Fruit fly (Drosophila melanogaster) whole organism, adult: Measurements from ENCODE around the gene Unr.

Source experiments
- CG11617 ChIP-seq: fragments of 200-800 bp; sonication (Bioruptor generic); optimal IDR thresholded peaks from 2 replicates; lab custom pipeline; 2017; ENCODE audit warnings: mild to moderate bottlenecking, missing biosample characterization, missing genetic modification reagents, missing genetic modification characterization
- CG12768 ChIP-seq: fragments of 200-800 bp; sonication (Bioruptor generic); optimal IDR thresholded peaks from 2 replicates; lab custom pipeline; 2017; ENCODE audit warnings: missing biosample characterization, missing genetic modification characterization, mild to moderate bottlenecking, moderate library complexity, missing genetic modification reagents
- CG14711 ChIP-seq: fragments of 200-800 bp; sonication (Bioruptor generic); optimal IDR thresholded peaks from 2 replicates; lab custom pipeline; 2018; ENCODE audit warnings: missing biosample characterization, mild to moderate bottlenecking, missing genetic modification characterization, moderate library complexity
- CG1620 ChIP-seq: fragments of 200-800 bp; sonication (Bioruptor generic); optimal IDR thresholded peaks from 2 replicates; lab custom pipeline; 2016; ENCODE audit warnings: missing biosample characterization, missing genetic modification characterization
- CG33017 ChIP-seq: fragments of 200-800 bp; sonication (Bioruptor generic); optimal IDR thresholded peaks from 2 replicates; lab custom pipeline; 2018; ENCODE audit warnings: missing biosample characterization, mild to moderate bottlenecking, missing genetic modification characterization, moderate library complexity
- CG5204 ChIP-seq: fragments of 200-800 bp; sonication (Bioruptor generic); optimal IDR thresholded peaks from 2 replicates; lab custom pipeline; 2016; ENCODE audit warnings: missing biosample characterization, missing genetic modification characterization
- CG7045 ChIP-seq: fragments of 200-800 bp; sonication (Bioruptor generic); optimal IDR thresholded peaks from 2 replicates; lab custom pipeline; 2017; ENCODE audit warnings: missing biosample characterization, mild to moderate bottlenecking, missing genetic modification characterization
- CG7101 ChIP-seq: fragments of 200-800 bp; sonication (Bioruptor generic); optimal IDR thresholded peaks from 2 replicates; lab custom pipeline; 2018; ENCODE audit warnings: missing biosample characterization, mild to moderate bottlenecking, missing genetic modification characterization, moderate library complexity
- Clk ChIP-seq: fragments of 200-800 bp; sonication (Bioruptor generic); optimal IDR thresholded peaks from 2 replicates; lab custom pipeline; 2017; ENCODE audit warnings: missing biosample characterization, missing genetic modification characterization
- Crg-1 ChIP-seq: fragments of 200-800 bp; sonication (Bioruptor generic); optimal IDR thresholded peaks from 2 replicates; lab custom pipeline; 2016; ENCODE audit warnings: missing biosample characterization, missing genetic modification characterization
- Hr96 ChIP-seq: fragments of 200-800 bp; sonication (Bioruptor generic); optimal IDR thresholded peaks from 2 replicates; lab custom pipeline; 2016; ENCODE audit warnings: missing biosample characterization, missing genetic modification characterization
- Mnt ChIP-seq: fragments of 200-800 bp; sonication (Bioruptor generic); optimal IDR thresholded peaks from 2 replicates; lab custom pipeline; 2016; ENCODE audit warnings: missing biosample characterization, mild to moderate bottlenecking, missing genetic modification characterization
- bab1 ChIP-seq: fragments of 200-800 bp; sonication (Bioruptor generic); optimal IDR thresholded peaks from 3 replicates; lab custom pipeline; 2019; ENCODE audit warnings: missing biosample characterization, mild to moderate bottlenecking, missing genetic modification characterization, moderate library complexity
- cic ChIP-seq: fragments of 200-800 bp; sonication (Bioruptor generic); optimal IDR thresholded peaks from 2 replicates; lab custom pipeline; 2017; ENCODE audit warnings: missing biosample characterization, mild to moderate bottlenecking, missing genetic modification characterization, moderate library complexity
- cnc ChIP-seq, 2 experiments: fragments of >200 bp; optimal IDR thresholded peaks; 2 replicates each; lab custom pipeline; 2017
- kay ChIP-seq: fragments of 200-800 bp; sonication (Bioruptor generic); peaks from one replicate; lab custom pipeline; 2016; ENCODE audit warnings: missing biosample characterization, missing genetic modification characterization, borderline replicate concordance
- ovo ChIP-seq: fragments of 200-800 bp; sonication (Bioruptor generic); optimal IDR thresholded peaks from 2 replicates; lab custom pipeline; 2016; ENCODE audit warnings: missing biosample characterization, missing genetic modification characterization
- pad ChIP-seq: fragments of 200-800 bp; sonication (Bioruptor generic); optimal IDR thresholded peaks from 3 replicates; lab custom pipeline; 2017; ENCODE audit warnings: missing biosample characterization, missing genetic modification characterization, mild to moderate bottlenecking, moderate library complexity, missing genetic modification reagents
- tj ChIP-seq: fragments of 200-800 bp; sonication (Bioruptor generic); optimal IDR thresholded peaks from 3 replicates; lab custom pipeline; 2017; ENCODE audit warnings: missing biosample characterization, mild to moderate bottlenecking, missing genetic modification characterization, moderate library complexity
- toe ChIP-seq: fragments of 200-800 bp; sonication (Bioruptor generic); optimal IDR thresholded peaks from 2 replicates; lab custom pipeline; 2016; ENCODE audit warnings: missing biosample characterization, missing genetic modification characterization

Gene Unr

DNA sequence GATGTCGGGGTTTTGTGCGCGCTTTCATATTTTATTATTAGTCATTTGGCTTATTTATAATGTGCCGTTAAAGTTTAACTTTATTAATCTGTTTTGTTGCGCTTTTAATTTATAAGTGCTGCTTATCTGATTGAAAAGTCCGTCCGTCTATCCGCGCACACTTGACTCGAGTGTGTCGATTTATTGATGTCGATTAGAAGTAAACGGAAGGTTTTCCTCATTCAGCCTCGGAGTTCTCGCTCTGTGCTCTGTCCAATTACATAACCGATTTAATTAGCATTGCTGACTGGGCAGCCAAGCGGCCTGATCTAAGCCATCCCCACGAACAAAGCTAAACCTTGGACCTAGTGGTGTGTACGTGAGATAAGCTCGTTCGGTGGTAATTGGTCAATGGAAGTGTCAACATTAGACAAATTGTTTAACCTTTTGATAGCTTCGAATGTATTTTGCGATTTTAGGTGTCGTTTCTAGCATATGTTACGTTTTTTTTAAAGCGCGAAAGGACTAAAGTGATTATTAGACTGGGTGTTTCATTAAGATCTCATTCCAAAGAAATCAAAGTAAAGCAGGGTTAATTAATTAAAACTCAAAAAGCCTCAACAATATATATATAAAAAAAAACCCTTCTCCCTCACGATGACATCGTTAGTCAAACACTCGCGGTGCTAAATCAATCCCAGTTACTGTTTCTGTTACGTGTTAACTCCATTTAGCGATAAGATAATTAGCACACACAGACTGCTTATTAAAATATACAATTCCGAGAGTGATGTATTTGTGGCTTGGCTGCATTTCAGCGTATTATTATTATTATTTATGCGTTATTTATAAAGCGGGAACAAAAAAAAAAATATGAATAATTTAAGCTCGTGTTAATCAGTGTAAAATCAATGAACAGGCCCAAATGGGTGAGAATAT is 11.5 kb upstream of the Unr start:
- TF ChIP-seq cic (GFP tag; lab: Kevin White, UChicago): no peak
- no peak for TF ChIP-seq CG1620
- TF ChIP-seq pad (GFP tag; lab: Kevin White, UChicago): no peak
- TF ChIP-seq toe (GFP tag; lab: Kevin White, UChicago): peak; percentile 39
- TF ChIP-seq bab1 (GFP tag; lab: Kevin White, UChicago): no peak
- TF ChIP-seq tj (GFP tag; lab: Kevin White, UChicago): peak; percentile 37
- peak; percentile 70 for TF ChIP-seq kay (GFP tag; lab: Kevin White, UChicago)
- no peak for TF ChIP-seq Clk (GFP tag; lab: Kevin White, UChicago)
- peak; percentile 19 for TF ChIP-seq CG11617 (GFP tag; lab: Kevin White, UChicago)
- no peak for TF ChIP-seq Mnt (GFP tag; lab: Kevin White, UChicago)
- peak; percentile 67 for TF ChIP-seq CG12768 (GFP tag; lab: Kevin White, UChicago)
- no peak for TF ChIP-seq CG14711 (tag; lab: Kevin White, UChicago)
- peak; percentile 62 for TF ChIP-seq CG5204
- peak; percentile 12 for TF ChIP-seq Hr96 (GFP tag; lab: Kevin White, UChicago)
- no peak for TF ChIP-seq Crg-1 (GFP tag; lab: Kevin White, UChicago)
- TF ChIP-seq ovo (GFP tag; lab: Kevin White, UChicago): no peak
- TF ChIP-seq CG7101 (tag; lab: Kevin White, UChicago): peak; percentile 36
- peak; percentile 25 for TF ChIP-seq CG33017 (tag; lab: Kevin White, UChicago)
- peak; percentile 59 for TF ChIP-seq CG7045 (GFP tag; lab: Kevin White, UChicago)
- TF ChIP-seq cnc (optimal IDR thresholded peaks at IDR 0.05; lab: Kevin White, UChicago): no peak

DNA sequence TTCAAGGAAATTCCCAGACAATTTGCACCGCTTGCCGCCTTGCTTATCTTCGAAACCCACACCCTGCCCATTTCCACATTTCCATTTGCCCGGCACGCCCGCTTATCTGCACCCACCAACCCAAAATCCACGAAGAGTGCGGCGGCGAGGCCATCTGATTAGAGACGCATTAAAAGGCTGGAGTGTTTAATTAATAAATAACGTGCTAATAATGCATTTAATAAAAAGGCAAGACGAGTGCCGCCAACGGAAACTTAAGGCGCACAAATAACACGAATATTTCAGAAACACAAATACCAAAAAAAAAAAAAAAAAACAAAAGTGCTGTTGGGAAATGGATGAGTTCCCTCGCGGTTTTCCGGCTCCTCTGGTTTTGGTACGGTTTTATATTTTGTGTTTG is 10.8 kb upstream of the Unr start:
- TF ChIP-seq toe (GFP tag; lab: Kevin White, UChicago): no peak
- no peak for TF ChIP-seq CG11617 (GFP tag; lab: Kevin White, UChicago)
- no peak for TF ChIP-seq CG1620
- no peak for TF ChIP-seq Hr96 (GFP tag; lab: Kevin White, UChicago)
- no peak for TF ChIP-seq Crg-1 (GFP tag; lab: Kevin White, UChicago)

DNA sequence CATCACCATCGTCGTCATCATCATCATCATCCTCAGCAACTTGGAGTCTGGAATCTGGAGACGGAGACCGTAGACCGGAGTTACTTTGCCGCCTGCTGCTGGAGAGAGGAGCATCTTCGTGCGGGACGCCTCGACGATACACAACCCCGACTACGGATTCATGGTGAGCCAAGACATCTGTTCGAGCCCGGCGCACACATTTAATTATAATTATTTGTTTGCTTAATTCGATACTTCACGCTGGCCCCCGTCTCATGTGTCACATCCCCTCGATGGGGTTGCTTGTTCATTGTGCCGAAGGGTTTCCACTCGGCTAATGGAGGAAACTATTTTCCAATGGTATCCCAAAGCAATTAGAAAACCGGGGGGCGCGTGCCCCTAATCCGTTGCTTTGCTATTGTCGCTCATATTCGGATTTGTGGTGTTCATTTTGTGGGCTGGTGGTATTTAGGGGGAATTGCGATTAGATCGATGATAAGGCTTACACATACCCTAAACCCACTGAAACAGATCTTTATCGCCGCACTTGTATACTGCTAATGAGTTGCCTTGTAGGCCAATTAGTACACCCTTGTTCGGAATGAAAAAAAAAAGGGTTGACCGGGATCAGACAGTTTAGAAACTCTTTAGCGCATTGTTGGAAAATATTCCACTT is 9.9 kb upstream of the Unr start:
- no peak for TF ChIP-seq Crg-1 (GFP tag; lab: Kevin White, UChicago)
- no peak for TF ChIP-seq Clk (GFP tag; lab: Kevin White, UChicago)
- TF ChIP-seq cic (GFP tag; lab: Kevin White, UChicago): no peak
- no peak for TF ChIP-seq Mnt (GFP tag; lab: Kevin White, UChicago)
- TF ChIP-seq tj (GFP tag; lab: Kevin White, UChicago): no peak
- TF ChIP-seq pad (GFP tag; lab: Kevin White, UChicago): no peak

DNA sequence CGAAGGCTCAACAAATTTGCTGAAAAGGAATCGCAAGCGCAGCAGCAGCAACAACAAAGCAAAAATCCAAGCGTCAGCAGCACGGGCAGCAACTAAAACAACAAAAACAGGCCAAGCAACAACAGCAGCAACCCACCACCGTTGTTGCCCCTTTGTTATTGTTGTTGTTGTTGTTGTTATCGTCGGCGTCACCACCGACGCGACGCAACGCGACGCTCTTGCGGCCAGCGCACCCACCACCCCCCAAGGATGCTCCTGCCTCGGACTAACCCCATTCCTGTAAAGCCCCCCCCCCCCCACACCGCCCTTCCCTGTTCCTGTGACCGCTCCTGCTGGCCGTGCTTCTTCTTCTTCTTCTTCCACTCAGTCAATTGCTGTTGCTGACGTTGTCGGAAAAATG is 8.6 kb upstream of the Unr start:
- TF ChIP-seq pad (GFP tag; lab: Kevin White, UChicago): no peak
- TF ChIP-seq CG14711 (tag; lab: Kevin White, UChicago): no peak
- TF ChIP-seq Clk (GFP tag; lab: Kevin White, UChicago): no peak
- TF ChIP-seq CG1620: no peak
- TF ChIP-seq CG33017 (tag; lab: Kevin White, UChicago): no peak
- peak; percentile 42 for TF ChIP-seq tj (GFP tag; lab: Kevin White, UChicago)

DNA sequence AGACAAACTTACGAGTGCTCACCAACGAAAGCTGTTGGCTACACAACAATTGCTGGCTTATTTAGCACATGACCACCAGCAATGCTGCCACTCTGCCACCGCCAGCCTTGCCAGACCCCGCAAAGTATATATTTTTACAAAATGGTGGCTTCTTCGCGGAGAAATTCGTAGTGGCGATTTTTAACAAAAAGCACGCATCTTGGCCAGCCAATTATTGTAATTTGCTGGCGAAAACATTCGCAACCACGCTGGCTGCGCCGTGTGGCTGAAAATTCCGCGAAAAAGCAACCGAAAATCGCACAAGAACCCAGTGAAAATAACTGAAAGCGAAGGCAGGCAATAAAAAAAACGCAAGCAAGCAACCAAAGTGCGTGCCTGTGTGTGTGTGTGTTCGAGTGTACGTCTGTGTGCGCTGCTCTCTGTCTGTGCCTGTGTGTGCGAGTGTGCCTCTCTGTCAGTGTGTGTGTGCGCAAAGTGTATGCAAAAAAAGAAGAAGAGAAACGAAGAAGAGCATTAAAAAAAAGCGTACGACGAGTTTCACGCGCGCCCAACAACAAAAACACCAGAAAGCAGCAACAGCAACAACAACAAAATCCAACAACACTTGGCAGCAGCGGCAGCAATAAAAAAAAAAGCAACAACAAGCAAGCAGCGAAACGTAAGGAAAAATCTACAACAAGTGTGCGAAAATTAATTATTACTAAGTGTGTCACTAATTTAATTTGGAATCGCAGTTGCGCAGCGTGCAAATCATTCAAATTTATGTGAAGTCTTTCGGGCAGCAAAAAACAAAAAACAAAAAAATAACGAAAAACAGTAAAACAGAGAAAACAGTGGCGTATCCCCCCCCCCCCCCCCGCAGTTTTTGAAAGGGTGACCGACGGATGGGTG is 7.9 kb upstream of the Unr start, which contains the start of gene Gug:
Gene Gug (plus strand): TSS at position 123 of the 891 bp plus-strand sequence.
- TF ChIP-seq bab1 (GFP tag; lab: Kevin White, UChicago) (peak; percentile 49), Crg-1 (GFP tag; lab: Kevin White, UChicago) (no peak), CG5204 (no peak), Hr96 (GFP tag; lab: Kevin White, UChicago) (no peak), ovo (GFP tag; lab: Kevin White, UChicago) (no peak), CG11617 (GFP tag; lab: Kevin White, UChicago) (no peak), CG14711 (tag; lab: Kevin White, UChicago) (no peak), cnc (optimal IDR thresholded peaks at IDR 0.05; lab: Kevin White, UChicago) (no peak), CG12768 (GFP tag; lab: Kevin White, UChicago) (peak; percentile 49), CG7101 (tag; lab: Kevin White, UChicago) (no peak), toe (GFP tag; lab: Kevin White, UChicago) (no peak), kay (GFP tag; lab: Kevin White, UChicago) (peak; percentile 82), pad (GFP tag; lab: Kevin White, UChicago) (peak; percentile 11), CG1620 (no peak), cic (GFP tag; lab: Kevin White, UChicago) (peak; percentile 43), CG33017 (tag; lab: Kevin White, UChicago) (peak; percentile 19), Mnt (GFP tag; lab: Kevin White, UChicago) (peak; percentile 25), Clk (GFP tag; lab: Kevin White, UChicago) (no peak), CG7045 (GFP tag; lab: Kevin White, UChicago) (peak; percentile 31), tj (GFP tag; lab: Kevin White, UChicago) (peak; percentile 86)
